Worm (Caenorhabditis elegans) whole organism, L2 larva: ENCODE data around the gene btb-9.

Experiments
- C34F6.9 ChIP-seq: fragments of 150-350 bp; optimal IDR thresholded peaks from 2 replicates; lab custom pipeline; 2014; ENCODE audit warnings: missing biosample characterization, missing genetic modification characterization
- F13H6.1 ChIP-seq: sonication (generic microtip); optimal IDR thresholded peaks from 2 replicates; lab custom pipeline; 2016; ENCODE audit warnings: missing genetic modification characterization, missing compliant biosample characterization
- R02D3.7 ChIP-seq: fragments of 150-350 bp; optimal IDR thresholded peaks from 2 replicates; lab custom pipeline; 2014; ENCODE audit warnings: missing biosample characterization, missing genetic modification characterization
- Y55F3AM.14 ChIP-seq: fragments of 200-800 bp; sonication (Bioruptor generic); optimal IDR thresholded peaks from 2 replicates; lab custom pipeline; 2018; ENCODE audit warnings: mild to moderate bottlenecking, missing genetic modification characterization, missing compliant biosample characterization
- ZK546.5 ChIP-seq: sonication (generic microtip); optimal IDR thresholded peaks from 2 replicates; lab custom pipeline; 2017; ENCODE audit warnings: missing biosample characterization, missing genetic modification characterization
- alr-1 ChIP-seq: fragments of 150-350 bp; optimal IDR thresholded peaks from 2 replicates; lab custom pipeline; 2014; ENCODE audit warnings: missing biosample characterization, missing genetic modification characterization
- ama-1 ChIP-seq: fragments of 150-350 bp; optimal IDR thresholded peaks from 2 replicates; lab custom pipeline; 2018; ENCODE audit warnings: inconsistent platforms
- blmp-1 ChIP-seq: sonication (generic microtip); optimal IDR thresholded peaks from 2 replicates; lab custom pipeline; 2017; ENCODE audit warnings: missing genetic modification characterization, mild to moderate bottlenecking, missing compliant biosample characterization, antibody characterized with exemption, moderate library complexity; ENCODE audit not compliant: insufficient read depth
- ceh-16 ChIP-seq: fragments of 150-350 bp; optimal IDR thresholded peaks from 2 replicates; lab custom pipeline; 2014; ENCODE audit warnings: missing biosample characterization, missing genetic modification characterization
- ceh-82 ChIP-seq: fragments of 150-350 bp; optimal IDR thresholded peaks from 2 replicates; lab custom pipeline; 2014; ENCODE audit warnings: missing biosample characterization, missing genetic modification characterization
- crh-2 ChIP-seq: sonication (generic microtip); optimal IDR thresholded peaks from 2 replicates; lab custom pipeline; 2017; ENCODE audit warnings: missing biosample characterization, missing genetic modification characterization
- dmd-4 ChIP-seq: sonication (generic microtip); optimal IDR thresholded peaks from 2 replicates; lab custom pipeline; 2017; ENCODE audit warnings: missing biosample characterization, missing genetic modification characterization
- elt-1 ChIP-seq: fragments of 150-350 bp; optimal IDR thresholded peaks from 2 replicates; lab custom pipeline; 2014; ENCODE audit warnings: missing biosample characterization, missing genetic modification characterization
- elt-3 ChIP-seq: sonication (generic microtip); optimal IDR thresholded peaks from 2 replicates; lab custom pipeline; 2017; ENCODE audit warnings: missing biosample characterization, missing genetic modification characterization
- fos-1 ChIP-seq: fragments of 150-350 bp; optimal IDR thresholded peaks from 2 replicates; lab custom pipeline; 2014; ENCODE audit warnings: missing biosample characterization, missing genetic modification characterization
- gmeb-1 ChIP-seq: fragments of 150-350 bp; optimal IDR thresholded peaks from 2 replicates; lab custom pipeline; 2014; ENCODE audit warnings: missing biosample characterization, missing genetic modification characterization
- lin-11 ChIP-seq: fragments of 150-350 bp; sonication (generic microtip); optimal IDR thresholded peaks from 2 replicates; lab custom pipeline; 2014; ENCODE audit warnings: missing biosample characterization, missing genetic modification characterization, inconsistent platforms, mixed read lengths
- lin-13 ChIP-seq: fragments of 150-350 bp; optimal IDR thresholded peaks from 2 replicates; lab custom pipeline; 2014; ENCODE audit warnings: missing biosample characterization, missing genetic modification reagents, missing genetic modification characterization
- lsy-2 ChIP-seq, 2 experiments: fragments of 150-350 bp in 1 of 2; sonication (generic microtip) in 1 of 2; optimal IDR thresholded peaks; 2 replicates each; lab custom pipeline; 2014 to 2017; ENCODE audit warnings: missing biosample characterization in 2 of 2, missing genetic modification characterization in 2 of 2
- mab-5 ChIP-seq: fragments of 150-350 bp; optimal IDR thresholded peaks from 2 replicates; lab custom pipeline; 2014; ENCODE audit warnings: missing biosample characterization, missing genetic modification characterization
- mbf-1 ChIP-seq: sonication (generic microtip); optimal IDR thresholded peaks from 2 replicates; lab custom pipeline; 2017; ENCODE audit warnings: missing biosample characterization, missing genetic modification characterization
- nhr-11 ChIP-seq: fragments of 150-350 bp; optimal IDR thresholded peaks from 2 replicates; lab custom pipeline; 2014; ENCODE audit warnings: missing biosample characterization, missing genetic modification characterization
- nhr-12 ChIP-seq: fragments of 150-350 bp; optimal IDR thresholded peaks from 2 replicates; lab custom pipeline; 2014; ENCODE audit warnings: missing biosample characterization, missing genetic modification characterization
- nhr-129 ChIP-seq: fragments of 150-350 bp; optimal IDR thresholded peaks from 2 replicates; lab custom pipeline; 2014; ENCODE audit warnings: missing biosample characterization, missing genetic modification characterization
- nhr-21 ChIP-seq: fragments of 150-350 bp; optimal IDR thresholded peaks from 2 replicates; lab custom pipeline; 2014; ENCODE audit warnings: missing biosample characterization, missing genetic modification characterization
- nhr-23 ChIP-seq: fragments of 150-350 bp; optimal IDR thresholded peaks from 2 replicates; lab custom pipeline; 2014; ENCODE audit warnings: missing biosample characterization, missing genetic modification reagents, missing genetic modification characterization
- nhr-25 ChIP-seq: fragments of 150-350 bp; sonication (generic microtip); optimal IDR thresholded peaks from 3 replicates; lab custom pipeline; 2014; ENCODE audit warnings: missing biosample characterization, missing genetic modification characterization
- nhr-6 ChIP-seq: fragments of 150-350 bp; optimal IDR thresholded peaks from 2 replicates; lab custom pipeline; 2014; ENCODE audit warnings: missing biosample characterization, missing genetic modification characterization
- nhr-77 ChIP-seq: fragments of 150-350 bp; optimal IDR thresholded peaks from 2 replicates; lab custom pipeline; 2014; ENCODE audit warnings: missing biosample characterization, missing genetic modification characterization
- peb-1 ChIP-seq: fragments of 150-350 bp; optimal IDR thresholded peaks from 2 replicates; lab custom pipeline; 2014; ENCODE audit warnings: missing biosample characterization, missing genetic modification characterization
- sem-4 ChIP-seq: fragments of 150-350 bp; optimal IDR thresholded peaks from 2 replicates; lab custom pipeline; 2014; ENCODE audit warnings: missing biosample characterization, missing genetic modification reagents, missing genetic modification characterization
- skn-1 ChIP-seq: sonication (generic microtip); optimal IDR thresholded peaks from 2 replicates; lab custom pipeline; 2017; ENCODE audit warnings: missing biosample characterization, missing genetic modification characterization
- sma-3 ChIP-seq: sonication (generic microtip); optimal IDR thresholded peaks from 2 replicates; lab custom pipeline; 2016; ENCODE audit warnings: missing genetic modification reagents, missing genetic modification characterization, missing compliant biosample characterization
- sma-9 ChIP-seq, 2 experiments: fragments of 150-350 bp in 1 of 2; sonication (generic microtip) in 1 of 2; optimal IDR thresholded peaks; 2 replicates each; lab custom pipeline; 2014 to 2016; ENCODE audit warnings: missing genetic modification characterization in 2 of 2, mild to moderate bottlenecking in 1 of 2, missing biosample characterization in 1 of 2, missing compliant biosample characterization in 1 of 2, missing genetic modification reagents in 1 of 2, moderate library complexity in 1 of 2
- snpc-4 ChIP-seq: fragments of 150-350 bp; optimal IDR thresholded peaks from 2 replicates; lab custom pipeline; 2014; ENCODE audit warnings: missing biosample characterization, missing genetic modification characterization
- unc-39 ChIP-seq: fragments of 150-350 bp; optimal IDR thresholded peaks from 2 replicates; lab custom pipeline; 2014; ENCODE audit warnings: missing biosample characterization, missing genetic modification characterization
- unc-62 ChIP-seq: fragments of 150-350 bp; optimal IDR thresholded peaks from 2 replicates; lab custom pipeline; 2014; ENCODE audit warnings: missing biosample characterization, missing genetic modification reagents, missing genetic modification characterization
- zag-1 ChIP-seq: fragments of 150-350 bp; optimal IDR thresholded peaks from 2 replicates; lab custom pipeline; 2014; ENCODE audit warnings: missing biosample characterization, missing genetic modification characterization
- ztf-1 ChIP-seq: fragments of 200-800 bp; sonication (Bioruptor generic); conservative IDR thresholded peaks from 2 replicates; pipeline ENCODE4 v1.3.6; 2022; ENCODE audit warnings: missing genetic modification characterization, missing compliant biosample characterization
- ztf-11 ChIP-seq: sonication (generic microtip); optimal IDR thresholded peaks from 2 replicates; lab custom pipeline; 2017; ENCODE audit warnings: missing biosample characterization, missing genetic modification characterization
- ztf-4 ChIP-seq: fragments of 150-350 bp; optimal IDR thresholded peaks from 2 replicates; lab custom pipeline; 2014; ENCODE audit warnings: missing biosample characterization, missing genetic modification characterization

btb-9 gene

DNA sequence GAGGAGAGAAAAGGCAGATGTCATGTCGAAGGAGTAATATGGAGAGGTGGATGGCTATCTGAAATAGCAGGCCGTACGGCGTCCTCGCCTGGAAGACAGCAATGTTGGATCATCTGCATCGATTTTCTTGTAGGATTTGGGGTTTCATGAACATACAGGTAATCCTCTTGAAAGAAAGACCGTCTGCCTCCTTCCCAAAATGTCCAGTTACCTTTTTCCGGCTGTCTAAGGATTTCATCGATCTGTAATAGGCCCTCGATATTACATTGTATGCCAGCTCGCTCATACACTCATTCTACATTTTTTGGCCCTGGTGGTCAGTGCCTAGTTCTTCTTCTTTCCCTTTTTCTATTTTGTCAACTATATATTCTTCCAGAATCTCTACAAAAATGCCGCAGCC, 5.9 kb upstream of the btb-9 start, which contains the start of the genes fbxb-5 and btb-8:
fbxb-5 (minus strand) TSS at position 101 of the 400 bp plus-strand sequence.
btb-8 (plus strand) TSS at position 377 of the 400 bp plus-strand sequence.
- TF ChIP-seq ceh-16 (tag; lab: Kevin White, UChicago) (no peak), ztf-1 (GFP tag; lab: Robert Waterston, UW) (no peak), ceh-82 (no peak), R02D3.7 (tag; lab: Kevin White, UChicago) (no peak), mbf-1 (tag; lab: Kevin White, UChicago) (no peak), nhr-23 (no peak), F13H6.1 (no peak), nhr-21 (tag; lab: Kevin White, UChicago) (no peak), unc-62 (GFP tag; lab: Kevin White, UChicago) (no peak), ztf-11 (tag; lab: Kevin White, UChicago) (no peak), nhr-25 (tag; lab: Kevin White, UChicago) (no peak), sma-9 (GFP tag; optimal IDR thresholded peaks at IDR 0.05; lab: Kevin White, UChicago) (no peak), sma-9 (tag; optimal IDR thresholded peaks at IDR 0.05; lab: Kevin White, UChicago) (no peak), unc-39 (no peak), alr-1 (tag; lab: Kevin White, UChicago) (no peak), ztf-4 (tag; lab: Kevin White, UChicago) (no peak), lsy-2 (tag; optimal IDR thresholded peaks at IDR 0.05; lab: Kevin White, UChicago) (no peak), dmd-4 (tag; lab: Kevin White, UChicago) (no peak), lin-13 (GFP tag; lab: Kevin White, UChicago) (no peak)
- TF ChIP-seq, all 48 proteins: peak for 0

DNA sequence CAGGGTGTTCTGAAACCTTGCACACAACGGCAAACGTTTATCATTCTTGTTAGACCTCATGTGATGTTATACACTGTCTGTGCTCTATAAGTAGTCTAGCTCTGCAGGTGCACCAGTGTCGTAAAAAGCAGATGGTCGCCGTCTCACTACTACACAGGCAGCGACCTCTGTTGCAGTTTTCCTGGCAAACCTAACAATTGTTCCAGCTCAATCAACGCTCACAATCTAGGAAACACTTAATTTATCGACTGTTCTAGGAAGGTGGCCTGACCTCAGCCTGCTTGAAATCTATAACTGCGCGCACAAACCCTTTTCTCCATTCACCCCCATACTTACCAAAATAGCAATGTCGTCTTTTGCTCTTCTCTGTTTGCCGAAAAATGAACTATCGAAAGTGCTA, 4.0 kb upstream of the btb-9 start, which contains the start of gene fbxb-11:
fbxb-11 (plus strand) TSS at position 301 of the 400 bp plus-strand sequence.
- no peak for TF ChIP-seq ama-1
- TF ChIP-seq nhr-12 (tag; lab: Kevin White, UChicago): no peak
- no peak for TF ChIP-seq nhr-25 (tag; lab: Kevin White, UChicago)
- no peak for TF ChIP-seq lsy-2 (tag; optimal IDR thresholded peaks at IDR 0.05; lab: Kevin White, UChicago)
- TF ChIP-seq mbf-1 (tag; lab: Kevin White, UChicago): no peak
- TF ChIP-seq blmp-1: no peak
- TF ChIP-seq nhr-11 (tag; lab: Kevin White, UChicago): no peak
- no peak for TF ChIP-seq skn-1 (tag; lab: Kevin White, UChicago)
- TF ChIP-seq mab-5 (tag; lab: Kevin White, UChicago): no peak
- no peak for TF ChIP-seq elt-3 (tag; lab: Kevin White, UChicago)
- no peak for TF ChIP-seq snpc-4 (tag; lab: Kevin White, UChicago)
- no peak for TF ChIP-seq lin-11 (tag; lab: Kevin White, UChicago)
- TF ChIP-seq crh-2: no peak
- no peak for TF ChIP-seq ztf-1 (GFP tag; lab: Robert Waterston, UW)
- no peak for TF ChIP-seq nhr-77 (tag; lab: Kevin White, UChicago)
- no peak for TF ChIP-seq Y55F3AM.14 (GFP tag; lab: Kevin White, UChicago)

DNA sequence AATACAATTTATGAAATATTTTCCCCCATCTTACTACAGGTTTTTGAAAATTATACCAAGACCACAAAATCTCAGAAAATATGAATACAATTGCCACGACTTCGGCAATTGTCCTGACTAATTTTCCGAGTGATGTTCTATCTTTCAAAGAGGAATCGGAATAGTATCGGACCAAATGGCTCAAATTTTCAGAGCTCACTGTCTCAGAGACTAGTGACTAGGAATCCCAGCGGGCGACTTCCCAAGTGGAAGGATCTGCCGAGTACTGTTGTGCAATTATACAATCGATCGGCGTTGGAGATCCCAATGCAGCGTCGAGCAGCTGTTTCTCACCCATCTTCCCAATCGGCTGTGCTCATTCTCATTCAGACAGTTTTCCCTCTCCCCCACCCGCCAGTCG, 2.6 kb upstream of the btb-9 start, which contains the start of gene F45C12.17:
F45C12.17 (plus strand) TSS at position 377 of the 400 bp plus-strand sequence.
- TF ChIP-seq lin-11 (tag; lab: Kevin White, UChicago) (no peak), elt-1 (tag; lab: Kevin White, UChicago) (no peak), nhr-12 (tag; lab: Kevin White, UChicago) (no peak), unc-39 (no peak), nhr-6 (tag; lab: Kevin White, UChicago) (no peak), unc-62 (GFP tag; lab: Kevin White, UChicago) (no peak), skn-1 (tag; lab: Kevin White, UChicago) (no peak), nhr-129 (tag; lab: Kevin White, UChicago) (no peak), sma-3 (no peak), fos-1 (no peak), blmp-1 (no peak)
- TF ChIP-seq, all 48 proteins: peak for 0

DNA sequence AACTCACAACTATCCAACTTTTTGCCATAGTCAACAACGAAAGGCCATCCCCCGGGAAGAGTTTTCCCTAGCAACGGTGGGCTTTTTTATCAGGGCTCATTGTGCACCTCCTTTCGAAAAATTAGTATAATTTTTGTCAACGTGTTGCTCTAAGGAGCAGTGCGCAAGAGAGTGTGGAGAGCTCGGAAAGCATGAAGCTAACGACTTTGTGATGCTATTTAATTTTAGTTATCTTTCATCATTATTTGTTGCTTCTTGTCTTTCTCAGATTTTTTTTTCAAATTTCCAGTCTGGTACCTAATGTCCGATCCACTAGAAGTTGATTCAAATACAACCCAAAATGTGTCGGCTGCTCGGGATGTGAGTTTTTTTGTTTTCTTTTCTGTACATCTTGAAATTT, 1.8 kb downstream of the btb-9 start, which contains the start of gene ceh-81:
ceh-81 (plus strand) TSS at position 301 of the 400 bp plus-strand sequence.
- TF ChIP-seq zag-1 (tag; lab: Kevin White, UChicago) (no peak), alr-1 (tag; lab: Kevin White, UChicago) (no peak), sma-9 (GFP tag; optimal IDR thresholded peaks at IDR 0.05; lab: Kevin White, UChicago) (no peak), sma-9 (tag; optimal IDR thresholded peaks at IDR 0.05; lab: Kevin White, UChicago) (no peak), C34F6.9 (tag; lab: Kevin White, UChicago) (no peak), ZK546.5 (tag; lab: Kevin White, UChicago) (no peak), peb-1 (tag; lab: Kevin White, UChicago) (no peak), skn-1 (tag; lab: Kevin White, UChicago) (no peak), ztf-4 (tag; lab: Kevin White, UChicago) (no peak), sem-4 (no peak), nhr-21 (tag; lab: Kevin White, UChicago) (no peak), F13H6.1 (no peak), gmeb-1 (tag; lab: Kevin White, UChicago) (no peak), nhr-23 (no peak), nhr-11 (tag; lab: Kevin White, UChicago) (no peak), nhr-129 (tag; lab: Kevin White, UChicago) (no peak), sma-3 (no peak)
